Fruit fly (Drosophila melanogaster): ENCODE data around the gene ru.
A peak's percentile ranks its signal among the peaks of the same experiment; 100 is the strongest.

ru gene

dm6 chr3L:1378862-1379543 is 8.6 kb downstream of the ru start (continued):
- TF ChIP-seq Tbp (GFP tag; optimal IDR thresholded peaks at IDR 0.05) (no peak), ato (GFP tag; IDR thresholded peaks at IDR 0.05; ENCODE audit: partially characterized antibody) (no peak), bigmax (GFP tag; optimal IDR thresholded peaks at IDR 0.05) (no peak), ro (GFP tag; IDR thresholded peaks at IDR 0.05) (peak; percentile 51; the same call in 1 of the 2 replicates), Dip2 (GFP tag; IDR thresholded peaks at IDR 0.05) (no peak), CG1792 (GFP tag; optimal IDR thresholded peaks at IDR 0.05) (no peak), CG3065 (GFP tag; optimal IDR thresholded peaks at IDR 0.05) (no peak), mirr (GFP tag; optimal IDR thresholded peaks at IDR 0.05) (no peak), Hey (tag; optimal IDR thresholded peaks at IDR 0.05) (no peak), Bgb (GFP tag; IDR thresholded peaks at IDR 0.05; ENCODE audit: partially characterized antibody) (no peak), Pdp1 (GFP tag; optimal IDR thresholded peaks at IDR 0.05) (peak; percentile 26 to 39), MESR4 (GFP tag; optimal IDR thresholded peaks at IDR 0.05) (no peak), E2f2 (GFP tag; IDR thresholded peaks at IDR 0.05) (peak; percentile 28; the same call in 1 of the 2 replicates), sna (GFP tag; IDR thresholded peaks at IDR 0.05; ENCODE audit: partially characterized antibody) (no peak), crc (GFP tag; optimal IDR thresholded peaks at IDR 0.05) (no peak), Poxn (GFP tag; IDR thresholded peaks at IDR 0.05) (no peak), CG13287 (GFP tag; IDR thresholded peaks at IDR 0.05; ENCODE audit: partially characterized antibody) (no peak), CG1233 (GFP tag; optimal IDR thresholded peaks at IDR 0.05) (peak; percentile 55), BEAF-32 (GFP tag; optimal IDR thresholded peaks at IDR 0.05) (no peak), ken (GFP tag; IDR thresholded peaks at IDR 0.05) (peak; percentile 67), zf30C (GFP tag; optimal IDR thresholded peaks at IDR 0.05) (peak; percentile 38), C15 (GFP tag; IDR thresholded peaks at IDR 0.05) (no peak), CG4820 (GFP tag; optimal IDR thresholded peaks at IDR 0.05) (peak; percentile 34), chinmo (GFP tag; IDR thresholded peaks at IDR 0.05; ENCODE audit: partially characterized antibody) (no peak), CG9876 (GFP tag; optimal IDR thresholded peaks at IDR 0.05) (no peak), CG31224 (GFP tag; IDR thresholded peaks at IDR 0.05) (peak; percentile 69), pan (optimal IDR thresholded peaks at IDR 0.05) (no peak), pan (GFP tag; optimal IDR thresholded peaks at IDR 0.05 in 1 of 2, IDR thresholded peaks at IDR 0.05 in 1 of 2) (peak in 1 of 2 experiments; percentile 48), CG3995 (GFP tag; optimal IDR thresholded peaks at IDR 0.05) (no peak), CG30431 (GFP tag; optimal IDR thresholded peaks at IDR 0.05) (peak; percentile 56), usp (GFP tag; optimal IDR thresholded peaks at IDR 0.05) (no peak), org-1 (GFP tag; optimal IDR thresholded peaks at IDR 0.05) (peak; percentile 40), eyg (GFP tag; optimal IDR thresholded peaks at IDR 0.05) (peak; percentile 42), tx (GFP tag; optimal IDR thresholded peaks at IDR 0.05) (peak; percentile 2), CG34376 (GFP tag; optimal IDR thresholded peaks at IDR 0.05) (no peak), chn (GFP tag; optimal IDR thresholded peaks at IDR 0.05) (peak; percentile 24), CG13775 (GFP tag; optimal IDR thresholded peaks at IDR 0.05) (peak; percentile 53), pho (GFP tag; optimal IDR thresholded peaks at IDR 0.05) (peak; percentile 5), row (GFP tag; IDR thresholded peaks at IDR 0.05) (peak; percentile 76), CG12942 (GFP tag; optimal IDR thresholded peaks at IDR 0.05) (no peak), CG34422 (GFP tag; IDR thresholded peaks at IDR 0.05) (peak; percentile 64; the same call in 2 of the 3 replicates), disco-r (GFP tag; optimal IDR thresholded peaks at IDR 0.05) (no peak), CG33557 (GFP tag; optimal IDR thresholded peaks at IDR 0.05) (no peak), Lpt (GFP tag; optimal IDR thresholded peaks at IDR 0.05) (no peak), CkIIα-i1 (GFP tag; IDR thresholded peaks at IDR 0.05) (no peak), phol (tag; optimal IDR thresholded peaks at IDR 0.05) (peak; percentile 66), B-H2 (GFP tag; optimal IDR thresholded peaks at IDR 0.05) (no peak), Ravus (GFP tag; IDR thresholded peaks at IDR 0.05) (no peak), CG2129 (GFP tag; IDR thresholded peaks at IDR 0.05; ENCODE audit: partially characterized antibody) (no peak), chm (GFP tag; IDR thresholded peaks at IDR 0.05) (peak; percentile 65; the same call in 1 of the 2 replicates)

Measured in whole organism, embryonic.